Worm (Caenorhabditis elegans) whole organism, L3 larva: Measurements from ENCODE around the gene sec-61.G.

Source experiments
- elt-3 ChIP-seq, 3 experiments: fragments of 150-350 bp in 1 of 3; sonication (generic microtip) in 2 of 3; optimal IDR thresholded peaks; 2 replicates in 2 of 3; 4 replicates in 1 of 3; lab custom pipeline; 2014 to 2017; ENCODE audit warnings: missing biosample characterization in 3 of 3, missing genetic modification characterization in 3 of 3
- nhr-77 ChIP-seq: fragments of 150-350 bp; optimal IDR thresholded peaks from 2 replicates; lab custom pipeline; 2014; ENCODE audit warnings: missing biosample characterization, missing genetic modification characterization
- pha-4 ChIP-seq: fragments of 150-350 bp; optimal IDR thresholded peaks from 2 replicates; lab custom pipeline; 2014; ENCODE audit warnings: missing biosample characterization, missing genetic modification reagents, missing genetic modification characterization
- tbx-2 ChIP-seq: sonication (generic microtip); optimal IDR thresholded peaks from 2 replicates; lab custom pipeline; 2016; ENCODE audit warnings: mild to moderate bottlenecking, missing genetic modification characterization, missing compliant biosample characterization
- unc-39 ChIP-seq: sonication (generic microtip); optimal IDR thresholded peaks from 4 replicates; lab custom pipeline; 2017; ENCODE audit warnings: missing biosample characterization, missing genetic modification characterization
- zag-1 ChIP-seq: fragments of 150-350 bp; optimal IDR thresholded peaks from 2 replicates; lab custom pipeline; 2014; ENCODE audit warnings: missing biosample characterization, missing genetic modification characterization
- ztf-11 ChIP-seq: fragments of 150-350 bp; optimal IDR thresholded peaks from 2 replicates; lab custom pipeline; 2014; ENCODE audit warnings: missing biosample characterization, missing genetic modification characterization

- no peak for TF ChIP-seq nhr-77 (tag; lab: Kevin White, UChicago)
- TF ChIP-seq elt-3 (tag; optimal IDR thresholded peaks at IDR 0.05; lab: Kevin White, UChicago), result no peak
- no peak for TF ChIP-seq ztf-11 (tag; lab: Kevin White, UChicago)
- no peak for TF ChIP-seq pha-4
- no peak for TF ChIP-seq tbx-2 (tag; lab: Kevin White, UChicago)
- TF ChIP-seq unc-39 (tag; lab: Kevin White, UChicago), result no peak
- TF ChIP-seq zag-1 (tag; lab: Kevin White, UChicago), result no peak
Observed at ce11 chrV:10898107-10898506, 1.2 kb upstream of the sec-61.G start, which contains the start of gene F32D8.7.
